Fruit fly (Drosophila melanogaster): ENCODE measurements around the gene CG1677.

Gene CG1677

DNA sequence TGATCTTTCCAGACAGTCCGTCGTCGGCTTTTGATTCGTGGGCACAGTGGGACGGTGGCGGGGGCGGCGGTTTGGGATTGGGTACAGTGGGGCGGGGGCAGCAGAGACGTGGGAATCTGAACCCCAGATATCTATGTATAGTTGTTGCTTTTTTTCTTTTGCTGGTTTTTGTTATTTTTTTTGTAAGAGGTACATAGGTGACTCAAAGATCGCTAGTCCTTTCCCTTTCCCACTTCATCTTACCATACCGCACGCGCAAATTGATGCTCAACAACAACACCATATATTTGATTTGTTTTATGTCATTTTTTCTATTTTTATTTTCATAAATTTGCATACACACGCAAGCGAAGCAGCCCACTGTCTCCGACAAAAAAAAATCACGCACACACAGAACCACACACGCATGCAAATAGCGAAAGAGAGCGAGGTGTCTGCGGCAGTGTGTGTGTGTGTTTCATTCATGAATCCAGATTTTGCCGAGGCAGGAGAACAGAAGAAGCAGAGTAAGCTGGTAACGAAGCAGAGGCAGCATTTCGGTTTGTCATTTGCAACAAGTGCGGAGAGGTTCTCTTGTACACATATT, 99.8 kb downstream of the CG1677 start (continued):
- TF ChIP-seq CG6808 (GFP tag; optimal IDR thresholded peaks at IDR 0.05) (peak; percentile 92), Sox102F (GFP tag; optimal IDR thresholded peaks at IDR 0.05) (peak; percentile 77), CG6276 (GFP tag; optimal IDR thresholded peaks at IDR 0.05) (peak; percentile 79), CG34406 (GFP tag; optimal IDR thresholded peaks at IDR 0.05) (peak; percentile 87), acj6 (GFP tag; optimal IDR thresholded peaks at IDR 0.05) (peak; percentile 87), Hr4 (GFP tag; optimal IDR thresholded peaks at IDR 0.05) (peak; percentile 51), dsx (GFP tag; optimal IDR thresholded peaks at IDR 0.05; ENCODE audit: poor library complexity, severe bottlenecking) (peak; percentile 79), esn (GFP tag; optimal IDR thresholded peaks at IDR 0.05) (peak; percentile 71), salr (GFP tag; optimal IDR thresholded peaks at IDR 0.05) (peak; percentile 86 to 88), fkh (GFP tag; optimal IDR thresholded peaks at IDR 0.05) (no peak), CG10631 (GFP tag; optimal IDR thresholded peaks at IDR 0.05) (peak; percentile 91), CG11294 (GFP tag; IDR thresholded peaks at IDR 0.05) (peak; percentile 58; the same call in 1 of the 2 replicates), Lpt (GFP tag; optimal IDR thresholded peaks at IDR 0.05) (peak; percentile 75), CG3032 (tag; optimal IDR thresholded peaks at IDR 0.05) (peak; percentile 92), CG8119 (GFP tag; IDR thresholded peaks at IDR 0.05) (peak; percentile 86; the same call in 2 of the 3 replicates), pdm3 (GFP tag; optimal IDR thresholded peaks at IDR 0.05) (peak; percentile 81), achi (GFP tag; optimal IDR thresholded peaks at IDR 0.05) (peak; percentile 88), CG1621 (tag; optimal IDR thresholded peaks at IDR 0.05) (peak; percentile 90)

DNA sequence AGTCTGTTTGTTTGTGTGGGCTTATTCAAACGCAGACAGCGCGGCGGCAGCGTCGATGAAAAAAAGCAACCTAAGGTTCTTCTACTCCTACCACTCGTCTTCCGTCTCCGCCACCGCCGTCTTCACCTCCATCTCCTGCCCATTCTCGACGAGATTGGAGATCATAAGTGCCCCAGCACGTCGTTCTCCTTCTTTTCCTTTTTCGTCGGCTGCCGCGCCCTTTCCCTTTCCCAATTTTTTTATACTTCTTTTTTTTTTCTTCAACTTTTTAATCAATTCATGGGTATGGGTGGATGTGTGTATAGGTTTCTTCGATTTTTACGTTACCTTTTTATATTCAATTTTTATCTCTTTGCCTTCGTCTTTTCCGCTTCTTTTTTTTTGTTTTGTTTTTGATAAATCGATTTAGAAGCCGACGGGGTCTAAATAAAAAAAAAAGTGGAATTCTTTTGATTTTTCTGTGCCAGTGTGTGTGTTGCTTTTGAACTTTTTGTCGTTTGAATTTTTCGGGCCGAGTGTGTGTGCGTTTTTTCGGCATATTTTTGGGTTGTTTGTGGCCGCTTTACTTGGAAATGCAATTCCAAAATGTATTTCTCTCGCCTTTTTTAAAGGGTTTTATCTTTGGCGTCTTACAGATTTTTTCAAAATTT, 100.7 kb downstream of the CG1677 start:
- TF ChIP-seq CG16779 (tag; optimal IDR thresholded peaks at IDR 0.05): peak; percentile 45
- peak; percentile 73; the same call in 2 of the 3 replicates for TF ChIP-seq CG6163 (GFP tag; IDR thresholded peaks at IDR 0.05)
- TF ChIP-seq Ets96B (tag; optimal IDR thresholded peaks at IDR 0.05): peak; percentile 22
- no peak for TF ChIP-seq eg (GFP tag; IDR thresholded peaks at IDR 0.05)
- TF ChIP-seq Lpt (GFP tag; optimal IDR thresholded peaks at IDR 0.05): no peak
- TF ChIP-seq spab (GFP tag; optimal IDR thresholded peaks at IDR 0.05): peak; percentile 44
- no peak for TF ChIP-seq achi (GFP tag; optimal IDR thresholded peaks at IDR 0.05)
- no peak for TF ChIP-seq svp (GFP tag)
- no peak for TF ChIP-seq topi (GFP tag; optimal IDR thresholded peaks at IDR 0.05)
- peak; percentile 50 for TF ChIP-seq CG6854 (GFP tag; optimal IDR thresholded peaks at IDR 0.05)
- no peak for TF ChIP-seq Smox (GFP tag; optimal IDR thresholded peaks at IDR 0.05)
- no peak for TF ChIP-seq CG4318 (GFP tag; optimal IDR thresholded peaks at IDR 0.05)
- TF ChIP-seq CG10669 (GFP tag; optimal IDR thresholded peaks at IDR 0.05): peak; percentile 42
- TF ChIP-seq CG6808 (GFP tag; optimal IDR thresholded peaks at IDR 0.05): peak; percentile 68
- peak; percentile 73 for TF ChIP-seq CG9139 (GFP tag; optimal IDR thresholded peaks at IDR 0.05)
- no peak for TF ChIP-seq Eip75B (GFP tag; optimal IDR thresholded peaks at IDR 0.05)
- peak; percentile 77 to 80 for TF ChIP-seq ss (GFP tag; optimal IDR thresholded peaks at IDR 0.05)
- peak; percentile 47 for TF ChIP-seq vri (GFP tag; optimal IDR thresholded peaks at IDR 0.05)
- peak; percentile 65 for TF ChIP-seq dsx (GFP tag; optimal IDR thresholded peaks at IDR 0.05; ENCODE audit: poor library complexity, severe bottlenecking)
- peak; percentile 37 for TF ChIP-seq Eip78C (GFP tag)
- TF ChIP-seq Met (GFP tag; optimal IDR thresholded peaks at IDR 0.05): peak; percentile 22
- TF ChIP-seq esn (GFP tag; optimal IDR thresholded peaks at IDR 0.05): peak; percentile 35
- peak; percentile 36 for TF ChIP-seq CG1621 (tag; optimal IDR thresholded peaks at IDR 0.05)
- no peak for TF ChIP-seq Hr4 (GFP tag; optimal IDR thresholded peaks at IDR 0.05)

DNA sequence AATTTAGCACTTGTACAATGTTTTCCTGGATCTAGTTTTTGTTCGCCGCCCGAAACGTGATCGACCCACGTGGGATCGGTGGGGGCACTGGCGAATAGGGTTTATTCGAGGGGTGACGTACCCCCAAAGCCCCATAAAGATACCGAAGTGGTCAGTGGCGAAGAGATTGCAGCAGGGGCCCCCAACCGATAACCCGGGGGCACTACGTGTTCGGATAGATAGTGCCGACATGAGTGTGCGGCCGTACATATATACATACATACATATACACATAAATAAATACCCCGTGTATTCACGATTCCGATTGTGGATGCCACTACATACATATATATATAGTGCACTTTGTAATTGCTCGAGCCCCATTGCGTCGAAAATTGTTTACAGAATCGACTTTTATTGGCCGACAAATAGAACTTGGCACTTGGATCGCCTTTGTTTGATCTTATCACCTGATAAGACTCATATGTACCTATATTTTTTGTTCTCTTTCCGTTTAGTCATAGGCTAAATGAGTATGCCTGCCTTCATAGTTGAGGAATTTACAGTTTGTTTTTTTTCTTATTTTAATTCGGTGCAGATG, 101.7 kb downstream of the CG1677 start:
- TF ChIP-seq ss (GFP tag; optimal IDR thresholded peaks at IDR 0.05) (peak in 1 of 2 experiments; percentile 9), fkh (GFP tag; optimal IDR thresholded peaks at IDR 0.05) (peak; percentile 62), svp (GFP tag) (peak; percentile 98), lz (GFP tag; optimal IDR thresholded peaks at IDR 0.05) (no peak), vri (GFP tag; optimal IDR thresholded peaks at IDR 0.05) (peak; percentile 42), Eip78C (GFP tag) (peak; percentile 50), eg (GFP tag; IDR thresholded peaks at IDR 0.05) (no peak), Smox (GFP tag; optimal IDR thresholded peaks at IDR 0.05) (no peak), CG6808 (GFP tag; optimal IDR thresholded peaks at IDR 0.05) (peak; percentile 19), acj6 (GFP tag; optimal IDR thresholded peaks at IDR 0.05) (no peak)

All from whole organism, prepupa.